Worm (Caenorhabditis elegans): Measurements from ENCODE around the gene Y49A3A.4.

DNA sequence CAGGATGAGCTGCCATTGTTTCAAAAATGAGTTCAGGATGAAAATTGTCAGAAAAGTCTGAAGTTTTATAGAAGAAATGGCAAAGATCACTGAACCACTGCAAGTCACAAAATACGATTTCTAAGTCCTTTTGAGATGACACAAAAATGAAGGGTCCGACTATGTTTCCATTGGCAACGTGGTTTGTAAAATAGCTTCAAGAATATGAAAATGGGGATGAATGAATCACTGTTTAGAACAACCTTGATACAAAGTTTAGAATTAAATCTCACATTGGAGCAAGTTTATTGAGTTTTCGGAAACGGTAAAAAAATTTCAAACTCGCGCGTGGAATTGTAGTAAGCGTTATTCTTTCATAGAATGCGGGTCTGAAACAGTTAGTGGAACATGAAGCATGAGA lies 47.6 kb downstream of the Y49A3A.4 start, which contains the start of gene ddn-3:
- TF ChIP-seq F49E8.2 (tag; optimal IDR thresholded peaks at IDR 0.05; ENCODE audit: borderline replicate concordance) (no peak), nhr-76 (tag; optimal IDR thresholded peaks at IDR 0.05) (no peak), ceh-28 (tag; optimal IDR thresholded peaks at IDR 0.05) (no peak), cey-2 (tag; optimal IDR thresholded peaks at IDR 0.05; ENCODE audit: borderline replicate concordance, insufficient read depth) (no peak), aha-1 (tag) (no peak), snpc-4 (tag; optimal IDR thresholded peaks at IDR 0.05) (no peak), mxl-3 (GFP tag; optimal IDR thresholded peaks at IDR 0.05) (no peak), T26A8.4 (GFP tag; IDR thresholded peaks at IDR 0.05) (no peak)
